Worm (Caenorhabditis elegans) whole organism, L4 larva: Measurements from ENCODE around the gene str-87.
A peak's percentile ranks its signal among the peaks of the same experiment; 100 is the strongest.

Experiments
- F49E8.2 ChIP-seq: sonication (generic microtip); optimal IDR thresholded peaks from 2 replicates; lab custom pipeline; 2016; ENCODE audit warnings: missing compliant biosample characterization, mild to moderate bottlenecking, missing genetic modification characterization, borderline replicate concordance
- R02D3.7 ChIP-seq: fragments of 150-350 bp; sonication (generic microtip); optimal IDR thresholded peaks from 3 replicates; lab custom pipeline; 2014; ENCODE audit warnings: missing biosample characterization, missing genetic modification characterization
- T26A8.4 ChIP-seq: fragments of 200-800 bp; sonication (Bioruptor generic); IDR thresholded peaks from 2 replicates; pipeline ENCODE4 v1.3.6; 2022; ENCODE audit warnings: missing genetic modification characterization, missing compliant biosample characterization
- Y48G9A.11 ChIP-seq: fragments of 200-800 bp; sonication (Bioruptor generic); IDR thresholded peaks from 2 replicates; pipeline ENCODE4 v1.3.6; 2022; ENCODE audit warnings: missing genetic modification reagents, missing genetic modification characterization, missing compliant biosample characterization
- Y5F2A.4 ChIP-seq: fragments of 200-800 bp; sonication (Bioruptor generic); optimal IDR thresholded peaks from 2 replicates; lab custom pipeline; 2018; ENCODE audit warnings: mild to moderate bottlenecking, missing genetic modification characterization, missing compliant biosample characterization
- Y75B8A.6 ChIP-seq: fragments of 200-800 bp; sonication (Bioruptor generic); IDR thresholded peaks from 2 replicates; pipeline ENCODE4 v1.3.6; 2022; ENCODE audit warnings: missing genetic modification reagents, missing genetic modification characterization, missing compliant biosample characterization
- ZK337.2 ChIP-seq: fragments of 200-800 bp; sonication (Bioruptor generic); IDR thresholded peaks from 2 replicates; pipeline ENCODE4 v1.3.6; 2022; ENCODE audit warnings: missing genetic modification reagents, missing genetic modification characterization, missing compliant biosample characterization
- aha-1 ChIP-seq: fragments of 150-350 bp; peaks from one replicate; lab custom pipeline; 2014; ENCODE audit warnings: missing biosample characterization, missing genetic modification characterization
- aly-2 ChIP-seq: sonication (generic microtip); optimal IDR thresholded peaks from 2 replicates; lab custom pipeline; 2018; ENCODE audit warnings: missing biosample characterization, missing genetic modification characterization
- ama-1 ChIP-seq: fragments of 150-350 bp; optimal IDR thresholded peaks from 2 replicates; lab custom pipeline; 2014; ENCODE audit warnings: inconsistent platforms, mixed read lengths
- arid-1 ChIP-seq: fragments of 200-800 bp; sonication (Bioruptor generic); conservative IDR thresholded peaks from 2 replicates; pipeline ENCODE4 v1.3.6; 2022; ENCODE audit warnings: missing genetic modification reagents, missing genetic modification characterization, missing compliant biosample characterization
- ceh-62 ChIP-seq: sonication (generic microtip); optimal IDR thresholded peaks from 2 replicates; lab custom pipeline; 2017; ENCODE audit warnings: missing biosample characterization, missing genetic modification characterization
- ctbp-1 ChIP-seq: fragments of 200-800 bp; sonication (Bioruptor generic); IDR thresholded peaks from 2 replicates; pipeline ENCODE4 v1.3.6; 2022; ENCODE audit warnings: missing genetic modification reagents, missing genetic modification characterization, missing compliant biosample characterization
- daf-16 ChIP-seq, 3 experiments: sonication (generic microtip); optimal IDR thresholded peaks; 2 replicates each; lab custom pipeline; 2016 to 2017; ENCODE audit warnings: missing genetic modification characterization in 3 of 3, missing genetic modification reagents in 3 of 3, mild to moderate bottlenecking in 2 of 3, missing compliant biosample characterization in 2 of 3, missing biosample characterization in 1 of 3, moderate library complexity in 1 of 3
- daf-19 ChIP-seq: fragments of 200-800 bp; sonication (Bioruptor generic); conservative IDR thresholded peaks from 2 replicates; pipeline ENCODE4 v1.3.6; 2022; ENCODE audit warnings: missing genetic modification characterization, missing compliant biosample characterization
- dmd-6 ChIP-seq: fragments of 200-800 bp; sonication (Bioruptor generic); IDR thresholded peaks from 2 replicates; pipeline ENCODE4 v1.3.6; 2022; ENCODE audit warnings: missing genetic modification reagents, missing genetic modification characterization, missing compliant biosample characterization
- dmd-8 ChIP-seq: fragments of 200-800 bp; sonication (Bioruptor generic); IDR thresholded peaks from 2 replicates; pipeline ENCODE4 v1.3.6; 2022; ENCODE audit warnings: missing genetic modification characterization, missing compliant biosample characterization
- duxl-1 ChIP-seq: sonication (generic microtip); optimal IDR thresholded peaks from 2 replicates; lab custom pipeline; 2016; ENCODE audit warnings: mild to moderate bottlenecking, missing genetic modification characterization, moderate library complexity, missing compliant biosample characterization; ENCODE audit not compliant: poor library complexity
- dve-1 ChIP-seq: sonication (generic microtip); optimal IDR thresholded peaks from 2 replicates; lab custom pipeline; 2017; ENCODE audit warnings: antibody characterized with exemption, mild to moderate bottlenecking, missing genetic modification characterization, missing compliant biosample characterization; ENCODE audit not compliant: insufficient read depth
- fkh-10 ChIP-seq: fragments of 150-350 bp; optimal IDR thresholded peaks from 2 replicates; lab custom pipeline; 2014; ENCODE audit warnings: missing biosample characterization, missing genetic modification reagents, missing genetic modification characterization
- hlh-30 ChIP-seq: sonication (generic microtip); optimal IDR thresholded peaks from 2 replicates; lab custom pipeline; 2017; ENCODE audit warnings: antibody characterized with exemption, mild to moderate bottlenecking, missing genetic modification characterization, missing compliant biosample characterization; ENCODE audit not compliant: insufficient read depth
- hmg-1.1 ChIP-seq: fragments of 200-800 bp; sonication (Bioruptor generic); IDR thresholded peaks from 2 replicates; pipeline ENCODE4 v1.3.6; 2022; ENCODE audit warnings: missing genetic modification reagents, missing genetic modification characterization, missing compliant biosample characterization
- lin-15B ChIP-seq: fragments of 150-350 bp; sonication (generic microtip); optimal IDR thresholded peaks from 3 replicates; lab custom pipeline; 2014; ENCODE audit warnings: missing biosample characterization, missing genetic modification characterization
- lin-29 ChIP-seq: fragments of 200-800 bp; sonication (Bioruptor generic); IDR thresholded peaks from 2 replicates; pipeline ENCODE4 v1.3.6; 2022; ENCODE audit warnings: missing genetic modification reagents, missing genetic modification characterization, missing compliant biosample characterization
- lin-38 ChIP-seq: fragments of 200-800 bp; sonication (Bioruptor generic); IDR thresholded peaks from 2 replicates; pipeline ENCODE4 v1.3.6; 2022; ENCODE audit warnings: missing genetic modification reagents, missing genetic modification characterization, missing compliant biosample characterization
- lsy-2 ChIP-seq, 2 experiments: fragments of 150-350 bp in 1 of 2; sonication (generic microtip) in 1 of 2; optimal IDR thresholded peaks; 2 replicates each; lab custom pipeline; 2014 to 2017; ENCODE audit warnings: missing biosample characterization in 2 of 2, missing genetic modification characterization in 2 of 2
- madf-9 ChIP-seq: fragments of 200-800 bp; sonication (Bioruptor generic); conservative IDR thresholded peaks from 2 replicates; pipeline ENCODE4 v1.3.6; 2022; ENCODE audit warnings: missing genetic modification reagents, missing genetic modification characterization, missing compliant biosample characterization
- mdl-1 ChIP-seq, 2 experiments: fragments of 150-350 bp in 1 of 2; sonication (generic microtip) in 1 of 2; optimal IDR thresholded peaks; 2 replicates each; lab custom pipeline; 2014 to 2017; ENCODE audit warnings: missing biosample characterization in 2 of 2, missing genetic modification characterization in 2 of 2
- mep-1 ChIP-seq: fragments of 150-350 bp; sonication (generic microtip); optimal IDR thresholded peaks from 3 replicates; lab custom pipeline; 2014; ENCODE audit warnings: missing biosample characterization, missing genetic modification characterization
- mxl-3 ChIP-seq: fragments of 200-800 bp; sonication (Bioruptor generic); optimal IDR thresholded peaks from 2 replicates; lab custom pipeline; 2018; ENCODE audit warnings: mild to moderate bottlenecking, missing genetic modification characterization, missing compliant biosample characterization
- nhr-10 ChIP-seq: fragments of 150-350 bp; optimal IDR thresholded peaks from 2 replicates; lab custom pipeline; 2014; ENCODE audit warnings: missing biosample characterization, missing genetic modification characterization
- nhr-11 ChIP-seq: fragments of 150-350 bp; optimal IDR thresholded peaks from 2 replicates; lab custom pipeline; 2014; ENCODE audit warnings: missing biosample characterization, missing genetic modification characterization
- nhr-25 ChIP-seq: sonication (generic microtip); optimal IDR thresholded peaks from 2 replicates; lab custom pipeline; 2017; ENCODE audit warnings: missing genetic modification characterization, mild to moderate bottlenecking, missing compliant biosample characterization, antibody characterized with exemption, moderate library complexity, borderline replicate concordance; ENCODE audit not compliant: insufficient read depth
- nhr-28 ChIP-seq: fragments of 150-350 bp; optimal IDR thresholded peaks from 2 replicates; lab custom pipeline; 2014; ENCODE audit warnings: missing biosample characterization, missing genetic modification characterization
- nhr-77 ChIP-seq: fragments of 150-350 bp; optimal IDR thresholded peaks from 2 replicates; lab custom pipeline; 2014; ENCODE audit warnings: missing biosample characterization, missing genetic modification characterization
- pha-4 ChIP-seq, 2 experiments: fragments of 150-350 bp in 1 of 2; fragments of 200-800 bp in 1 of 2; sonication (Bioruptor generic) in 1 of 2; IDR thresholded peaks in 1 of 2; optimal IDR thresholded peaks in 1 of 2; 2 replicates each; pipeline versions ENCODE4 v1.3.6 to Lab custom; 2014 to 2022; ENCODE audit warnings: missing genetic modification characterization in 2 of 2, missing genetic modification reagents in 2 of 2, missing biosample characterization in 1 of 2, missing compliant biosample characterization in 1 of 2
- pqm-1 ChIP-seq: sonication (generic microtip); optimal IDR thresholded peaks from 2 replicates; lab custom pipeline; 2017; ENCODE audit warnings: missing biosample characterization, missing genetic modification characterization
- rbr-2 ChIP-seq: sonication (generic microtip); optimal IDR thresholded peaks from 2 replicates; lab custom pipeline; 2016; ENCODE audit warnings: missing genotype, missing genetic modification characterization, missing compliant biosample characterization
- set-16 ChIP-seq: fragments of 200-800 bp; sonication (Bioruptor generic); IDR thresholded peaks from 2 replicates; pipeline ENCODE4 v1.3.6; 2022; ENCODE audit warnings: missing genetic modification reagents, missing genetic modification characterization, missing compliant biosample characterization
- snpc-1.2 ChIP-seq: fragments of 200-800 bp; sonication (Bioruptor generic); IDR thresholded peaks from 2 replicates; pipeline ENCODE4 v1.3.6; 2022; ENCODE audit warnings: missing genetic modification reagents, missing genetic modification characterization, missing compliant biosample characterization
- unc-62 ChIP-seq, 3 experiments: fragments of 150-350 bp in 1 of 3; sonication (generic microtip); optimal IDR thresholded peaks in 2 of 3; peaks in 1 of 3; 1 replicate in 1 of 3; 2 replicates in 2 of 3; lab custom pipeline; 2014 to 2017; ENCODE audit warnings: missing biosample characterization in 3 of 3, missing genetic modification characterization in 3 of 3, missing genetic modification reagents in 3 of 3, missing genotype in 1 of 3
- zfp-3 ChIP-seq: fragments of 200-800 bp; sonication (Bioruptor generic); conservative IDR thresholded peaks from 2 replicates; pipeline ENCODE4 v1.3.6; 2022; ENCODE audit warnings: missing genetic modification reagents, missing genetic modification characterization, missing compliant biosample characterization

The str-87 gene

ce11 chrV:8938445-8938844 is 49.6 kb downstream of the str-87 start:
- TF ChIP-seq aha-1 (tag; lab: Kevin White, UChicago) (peak; percentile 56), madf-9 (GFP tag; lab: Robert Waterston, UW) (0 out of 2 replicates have a peak, but pooled peaks have one; percentile 5), lsy-2 (tag; optimal IDR thresholded peaks at IDR 0.05; lab: Kevin White, UChicago) (no peak)

- TF ChIP-seq snpc-1.2 (GFP tag; lab: Robert Waterston, UW) (0 out of 2 replicates have a peak, but pooled peaks have one; percentile 16), dmd-8 (GFP tag; lab: Robert Waterston, UW) (no peak), aha-1 (tag; lab: Kevin White, UChicago) (peak; percentile 24), set-16 (GFP tag; lab: Robert Waterston, UW) (no peak), ceh-62 (tag; lab: Kevin White, UChicago) (no peak), Y5F2A.4 (no peak), pha-4 (GFP tag; IDR thresholded peaks at IDR 0.05; lab: Robert Waterston, UW) (0 out of 2 replicates have a peak, but pooled peaks have one; percentile 25), pha-4 (tag; optimal IDR thresholded peaks at IDR 0.05; lab: Kevin White, UChicago) (no peak), nhr-10 (tag; lab: Kevin White, UChicago) (no peak)
Observed at ce11 chrV:8937476-8938249, 50.3 kb downstream of the str-87 start.

ce11 chrV:8936791-8937475 is 51.1 kb downstream of the str-87 start:
- TF ChIP-seq nhr-28 (tag; lab: Kevin White, UChicago) (peak; percentile 10), nhr-77 (tag; lab: Kevin White, UChicago) (no peak), nhr-11 (peak; percentile 33), mdl-1 (tag; optimal IDR thresholded peaks at IDR 0.05; lab: Kevin White, UChicago) (peak in 1 of 2 experiments; percentile 16), nhr-25 (no peak), daf-16 (GFP tag; optimal IDR thresholded peaks at IDR 0.05; lab: Kevin White, UChicago) (peak in 1 of 2 experiments; percentile 83), daf-16 (tag; optimal IDR thresholded peaks at IDR 0.05; lab: Kevin White, UChicago) (peak; percentile 24), ZK337.2 (GFP tag; lab: Robert Waterston, UW) (no peak), daf-19 (GFP tag; lab: Robert Waterston, UW) (no peak), lsy-2 (tag; optimal IDR thresholded peaks at IDR 0.05; lab: Kevin White, UChicago) (peak in 1 of 2 experiments; percentile 32), hlh-30 (tag; lab: Kevin White, UChicago) (peak; percentile 22), zfp-3 (no peak), dmd-6 (GFP tag; lab: Robert Waterston, UW) (peak; percentile 8; the same call in 1 of the 2 replicates), lin-29 (GFP tag; lab: Robert Waterston, UW) (no peak), mep-1 (tag; lab: Kevin White, UChicago) (peak; percentile 6), R02D3.7 (no peak), pqm-1 (tag; lab: Kevin White, UChicago) (peak; percentile 81), aly-2 (no peak), lin-15B (tag; lab: Kevin White, UChicago) (no peak), T26A8.4 (GFP tag; lab: Robert Waterston, UW) (no peak), rbr-2 (no peak), F49E8.2 (tag; lab: Kevin White, UChicago) (no peak), arid-1 (GFP tag; lab: Robert Waterston, UW) (no peak), mxl-3 (peak; percentile 23), unc-62 (GFP tag; optimal IDR thresholded peaks at IDR 0.05 in 1 of 2; lab: Kevin White, UChicago) (peak in 1 of 2 experiments; percentile 96), unc-62 (tag; optimal IDR thresholded peaks at IDR 0.05; lab: Kevin White, UChicago) (no peak), duxl-1 (no peak), fkh-10 (GFP tag; lab: Kevin White, UChicago) (no peak), lin-38 (GFP tag; lab: Robert Waterston, UW) (no peak), dve-1 (tag; lab: Kevin White, UChicago) (peak; percentile 26), ama-1 (lab: Kevin White, UChicago) (peak; percentile 8), ctbp-1 (no peak), hmg-1.1 (GFP tag; lab: Robert Waterston, UW) (no peak), Y75B8A.6 (GFP tag; lab: Robert Waterston, UW) (no peak), Y48G9A.11 (0 out of 2 replicates have a peak, but pooled peaks have one; percentile 34)
